Worm (Caenorhabditis elegans): Measurements from ENCODE around the gene pbs-1.

ce11 chrIV:1715705-1716104 lies 6.2 kb upstream of the pbs-1 start:
- TF ChIP-seq rcor-1 (GFP tag; IDR thresholded peaks at IDR 0.05) (no peak), atf-7 (tag; optimal IDR thresholded peaks at IDR 0.05) (no peak), pha-4 (tag; optimal IDR thresholded peaks at IDR 0.05) (no peak), Y56A3A.18 (GFP tag; IDR thresholded peaks at IDR 0.05) (no peak), T07F8.4 (tag; optimal IDR thresholded peaks at IDR 0.05) (no peak), ama-1 (optimal IDR thresholded peaks at IDR 0.05) (no peak), ama-1 (GFP tag; optimal IDR thresholded peaks at IDR 0.05) (no peak), lsy-27 (tag; optimal IDR thresholded peaks at IDR 0.05; ENCODE audit: borderline replicate concordance, insufficient read depth) (no peak)

Measured in whole organism, young adult.